Fruit fly (Drosophila melanogaster) whole organism: Measurements from ENCODE around the gene tomb.

ENCODE experiments used
- CG8478 ChIP-seq: fragments of >200 bp; optimal IDR thresholded peaks from 2 replicates; lab custom pipeline; 2018; ENCODE audit warnings: inconsistent platforms
- Dll ChIP-seq: fragments of >200 bp; optimal IDR thresholded peaks from 2 replicates; lab custom pipeline; 2017
- EcR ChIP-seq, 2 experiments: fragments of >200 bp; optimal IDR thresholded peaks; 2 replicates each; lab custom pipeline; 2017; ENCODE audit warnings: missing biosample characterization in 2 of 2, missing genetic modification characterization in 2 of 2, missing genetic modification reagents in 2 of 2
- pan ChIP-seq: fragments of >200 bp; optimal IDR thresholded peaks from 2 replicates; lab custom pipeline; 2017
- psq ChIP-seq: fragments of >200 bp; optimal IDR thresholded peaks from 2 replicates; lab custom pipeline; 2017
- usp ChIP-seq: fragments of >200 bp; optimal IDR thresholded peaks from 2 replicates; lab custom pipeline; 2017; ENCODE audit warnings: missing biosample characterization, missing genetic modification characterization, mixed read lengths

tomb gene

dm6 chr2L:5519846-5520384 lies 16.6 kb downstream of the tomb start, which contains the start of the genes CG7382 and cl:
Gene CG7382, minus strand, starts transcription at chr2L:5519896.
Gene cl, plus strand, starts transcription at chr2L:5520135.
- TF ChIP-seq usp (GFP tag; lab: Kevin White, UChicago) (no peak), Dll (lab: Kevin White, UChicago) (no peak), EcR (GFP tag; optimal IDR thresholded peaks at IDR 0.05; lab: Kevin White, UChicago) (no peak), pan (lab: Kevin White, UChicago) (no peak), CG8478 (lab: Kevin White, UChicago) (no peak), psq (lab: Kevin White, UChicago) (no peak)

- no peak for TF ChIP-seq EcR (GFP tag; optimal IDR thresholded peaks at IDR 0.05; lab: Kevin White, UChicago)
- no peak for TF ChIP-seq pan (lab: Kevin White, UChicago)
- TF ChIP-seq CG8478 (lab: Kevin White, UChicago): no peak
- TF ChIP-seq usp (GFP tag; lab: Kevin White, UChicago): no peak
These were observed 19.2 kb downstream of the tomb start, which contains the start of gene CG14020 for dm6 chr2L:5517393-5517792. Gene CG14020, plus strand, starts transcription at chr2L:5517737.

dm6 chr2L:5514946-5515345 lies 21.6 kb downstream of the tomb start:
- no peak for TF ChIP-seq psq (lab: Kevin White, UChicago)
- TF ChIP-seq CG8478 (lab: Kevin White, UChicago): no peak
- TF ChIP-seq pan (lab: Kevin White, UChicago): no peak
- no peak for TF ChIP-seq EcR (GFP tag; optimal IDR thresholded peaks at IDR 0.05; lab: Kevin White, UChicago)
- TF ChIP-seq usp (GFP tag; lab: Kevin White, UChicago): no peak
- TF ChIP-seq Dll (lab: Kevin White, UChicago): no peak

- TF ChIP-seq psq (lab: Kevin White, UChicago): no peak
- no peak for TF ChIP-seq Dll (lab: Kevin White, UChicago)
- TF ChIP-seq CG8478 (lab: Kevin White, UChicago): no peak
- no peak for TF ChIP-seq usp (GFP tag; lab: Kevin White, UChicago)
- TF ChIP-seq EcR (GFP tag; optimal IDR thresholded peaks at IDR 0.05; lab: Kevin White, UChicago): no peak
- no peak for TF ChIP-seq pan (lab: Kevin White, UChicago)
These were observed 28.6 kb downstream of the tomb start for dm6 chr2L:5507823-5508438.

dm6 chr2L:5507082-5507481 lies 29.5 kb downstream of the tomb start:
- TF ChIP-seq EcR (GFP tag; optimal IDR thresholded peaks at IDR 0.05; lab: Kevin White, UChicago) (no peak), Dll (lab: Kevin White, UChicago) (no peak), psq (lab: Kevin White, UChicago) (no peak), CG8478 (lab: Kevin White, UChicago) (no peak), pan (lab: Kevin White, UChicago) (no peak), usp (GFP tag; lab: Kevin White, UChicago) (no peak)

dm6 chr2L:5505130-5505529 lies 31.4 kb downstream of the tomb start:
- TF ChIP-seq psq (lab: Kevin White, UChicago) (no peak), Dll (lab: Kevin White, UChicago) (no peak), EcR (GFP tag; optimal IDR thresholded peaks at IDR 0.05; lab: Kevin White, UChicago) (no peak), usp (GFP tag; lab: Kevin White, UChicago) (no peak), pan (lab: Kevin White, UChicago) (no peak), CG8478 (lab: Kevin White, UChicago) (no peak)

dm6 chr2L:5502868-5503267 lies 33.7 kb downstream of the tomb start:
- TF ChIP-seq pan (lab: Kevin White, UChicago) (no peak), usp (GFP tag; lab: Kevin White, UChicago) (no peak), EcR (GFP tag; optimal IDR thresholded peaks at IDR 0.05; lab: Kevin White, UChicago) (no peak), Dll (lab: Kevin White, UChicago) (no peak), CG8478 (lab: Kevin White, UChicago) (no peak), psq (lab: Kevin White, UChicago) (no peak)

- TF ChIP-seq EcR (GFP tag; optimal IDR thresholded peaks at IDR 0.05; lab: Kevin White, UChicago) (no peak), Dll (lab: Kevin White, UChicago) (no peak), CG8478 (lab: Kevin White, UChicago) (no peak), usp (GFP tag; lab: Kevin White, UChicago) (no peak), pan (lab: Kevin White, UChicago) (no peak), psq (lab: Kevin White, UChicago) (no peak)
These were observed 35.2 kb downstream of the tomb start for dm6 chr2L:5501335-5501734.

- TF ChIP-seq Dll (lab: Kevin White, UChicago): no peak
- TF ChIP-seq usp (GFP tag; lab: Kevin White, UChicago): no peak
- TF ChIP-seq pan (lab: Kevin White, UChicago): no peak
- no peak for TF ChIP-seq psq (lab: Kevin White, UChicago)
- TF ChIP-seq CG8478 (lab: Kevin White, UChicago): no peak
- TF ChIP-seq EcR (GFP tag; optimal IDR thresholded peaks at IDR 0.05; lab: Kevin White, UChicago): no peak
These were observed 37.1 kb downstream of the tomb start for dm6 chr2L:5499458-5499857.

- no peak for TF ChIP-seq psq (lab: Kevin White, UChicago)
- TF ChIP-seq Dll (lab: Kevin White, UChicago): no peak
- no peak for TF ChIP-seq usp (GFP tag; lab: Kevin White, UChicago)
- TF ChIP-seq CG8478 (lab: Kevin White, UChicago): no peak
- TF ChIP-seq pan (lab: Kevin White, UChicago): no peak
These were observed 40.0 kb downstream of the tomb start for dm6 chr2L:5496468-5497093.

dm6 chr2L:5494808-5495356 lies 41.7 kb downstream of the tomb start:
- TF ChIP-seq Dll (lab: Kevin White, UChicago) (no peak), psq (lab: Kevin White, UChicago) (no peak), pan (lab: Kevin White, UChicago) (no peak), EcR (GFP tag; optimal IDR thresholded peaks at IDR 0.05; lab: Kevin White, UChicago) (no peak), CG8478 (lab: Kevin White, UChicago) (no peak), usp (GFP tag; lab: Kevin White, UChicago) (no peak)
